Worm (Caenorhabditis elegans) whole organism, L1 larva: ENCODE measurements around the gene F44G4.5.

ENCODE experiments used
- F16B12.6 ChIP-seq: fragments of 150-350 bp; optimal IDR thresholded peaks from 2 replicates; lab custom pipeline; 2014; ENCODE audit warnings: missing biosample characterization, missing genetic modification characterization
- Y116A8C.19 ChIP-seq: sonication (generic microtip); optimal IDR thresholded peaks from 2 replicates; lab custom pipeline; 2016; ENCODE audit warnings: missing compliant biosample characterization, missing genetic modification characterization, borderline replicate concordance
- alr-1 ChIP-seq: fragments of 200-800 bp; sonication (Bioruptor generic); optimal IDR thresholded peaks from 2 replicates; lab custom pipeline; 2018; ENCODE audit warnings: borderline replicate concordance, mild to moderate bottlenecking, missing genetic modification characterization, missing compliant biosample characterization
- aly-2 ChIP-seq: fragments of 150-350 bp; optimal IDR thresholded peaks from 2 replicates; lab custom pipeline; 2014; ENCODE audit warnings: missing biosample characterization, missing genetic modification characterization
- ceh-63 ChIP-seq: fragments of 200-800 bp; sonication (Bioruptor generic); optimal IDR thresholded peaks from 2 replicates; lab custom pipeline; 2018; ENCODE audit warnings: mild to moderate bottlenecking, missing genetic modification characterization, missing compliant biosample characterization
- ces-1 ChIP-seq: fragments of 150-350 bp; optimal IDR thresholded peaks from 2 replicates; lab custom pipeline; 2014; ENCODE audit warnings: missing biosample characterization, missing genetic modification reagents, missing genetic modification characterization
- efl-3 ChIP-seq: fragments of 200-800 bp; sonication (Bioruptor generic); optimal IDR thresholded peaks from 2 replicates; lab custom pipeline; 2018; ENCODE audit warnings: mild to moderate bottlenecking, missing genetic modification characterization, missing compliant biosample characterization
- egl-13 ChIP-seq: sonication (generic microtip); optimal IDR thresholded peaks from 2 replicates; lab custom pipeline; 2016; ENCODE audit warnings: missing genotype, missing genetic modification reagents, missing genetic modification characterization, missing compliant biosample characterization
- egl-27 ChIP-seq, 2 experiments: fragments of 150-350 bp in 1 of 2; sonication (generic microtip); optimal IDR thresholded peaks; 3 replicates each; lab custom pipeline; 2017 to 2018; ENCODE audit warnings: missing biosample characterization in 2 of 2, missing genetic modification characterization in 2 of 2, missing genetic modification reagents in 2 of 2
- ets-5 ChIP-seq: fragments of 200-800 bp; sonication (Bioruptor generic); IDR thresholded peaks from 2 replicates; pipeline ENCODE4 v1.3.6; 2022; ENCODE audit warnings: missing genetic modification characterization, missing compliant biosample characterization
- fkh-10 ChIP-seq: sonication (generic microtip); optimal IDR thresholded peaks from 2 replicates; lab custom pipeline; 2017; ENCODE audit warnings: missing biosample characterization, missing genetic modification reagents, missing genetic modification characterization
- fkh-4 ChIP-seq: sonication (generic microtip); optimal IDR thresholded peaks from 2 replicates; lab custom pipeline; 2016; ENCODE audit warnings: missing compliant biosample characterization, missing genetic modification characterization, borderline replicate concordance
- fkh-8 ChIP-seq: sonication (generic microtip); optimal IDR thresholded peaks from 2 replicates; lab custom pipeline; 2016; ENCODE audit warnings: mild to moderate bottlenecking, missing genetic modification characterization, missing compliant biosample characterization
- fos-1 ChIP-seq: fragments of 150-350 bp; optimal IDR thresholded peaks from 2 replicates; lab custom pipeline; 2014; ENCODE audit warnings: missing biosample characterization, missing genetic modification characterization
- hlh-17 ChIP-seq: fragments of 200-800 bp; sonication (Bioruptor generic); optimal IDR thresholded peaks from 2 replicates; lab custom pipeline; 2018; ENCODE audit warnings: missing genetic modification characterization, mild to moderate bottlenecking, missing compliant biosample characterization, moderate library complexity, borderline replicate concordance
- hpl-2 ChIP-seq: fragments of 150-350 bp; optimal IDR thresholded peaks from 2 replicates; lab custom pipeline; 2014; ENCODE audit warnings: missing biosample characterization, missing genetic modification reagents, missing genetic modification characterization
- jun-1 ChIP-seq: fragments of 150-350 bp; optimal IDR thresholded peaks from 2 replicates; lab custom pipeline; 2014; ENCODE audit warnings: missing biosample characterization, missing genetic modification reagents, missing genetic modification characterization
- lin-14 ChIP-seq: fragments of 200-800 bp; sonication (Bioruptor generic); optimal IDR thresholded peaks from 2 replicates; lab custom pipeline; 2018; ENCODE audit warnings: mild to moderate bottlenecking, missing genetic modification characterization, moderate library complexity, missing compliant biosample characterization
- lin-15B ChIP-seq: fragments of 150-350 bp; sonication (generic microtip); optimal IDR thresholded peaks from 3 replicates; lab custom pipeline; 2014; ENCODE audit warnings: missing biosample characterization, missing genetic modification characterization
- lin-39 ChIP-seq: fragments of 150-350 bp; optimal IDR thresholded peaks from 2 replicates; lab custom pipeline; 2014; ENCODE audit warnings: missing biosample characterization, missing genetic modification reagents, missing genetic modification characterization
- lir-3 ChIP-seq: sonication (generic microtip); optimal IDR thresholded peaks from 2 replicates; lab custom pipeline; 2016; ENCODE audit warnings: mild to moderate bottlenecking, missing genetic modification characterization, moderate library complexity, missing compliant biosample characterization; ENCODE audit not compliant: poor library complexity
- nhr-11 ChIP-seq: fragments of 150-350 bp; optimal IDR thresholded peaks from 2 replicates; lab custom pipeline; 2014; ENCODE audit warnings: missing biosample characterization, missing genetic modification characterization
- nhr-12 ChIP-seq: sonication (generic microtip); optimal IDR thresholded peaks from 2 replicates; lab custom pipeline; 2017; ENCODE audit warnings: missing biosample characterization, missing genetic modification characterization
- nhr-237 ChIP-seq: fragments of 150-350 bp; optimal IDR thresholded peaks from 2 replicates; lab custom pipeline; 2014; ENCODE audit warnings: missing biosample characterization, missing genetic modification characterization
- nhr-71 ChIP-seq: sonication (generic microtip); optimal IDR thresholded peaks from 2 replicates; lab custom pipeline; 2016; ENCODE audit warnings: mild to moderate bottlenecking, missing genetic modification characterization, moderate library complexity, missing compliant biosample characterization
- nhr-84 ChIP-seq: sonication (generic microtip); optimal IDR thresholded peaks from 2 replicates; lab custom pipeline; 2017; ENCODE audit warnings: missing biosample characterization, missing genetic modification characterization
- nhr-85 ChIP-seq: sonication (generic microtip); peaks from one replicate; lab custom pipeline; 2016; ENCODE audit warnings: missing genetic modification characterization, inconsistent platforms, missing compliant biosample characterization
- pax-3 ChIP-seq: fragments of 200-800 bp; sonication (Bioruptor generic); optimal IDR thresholded peaks from 2 replicates; lab custom pipeline; 2018; ENCODE audit warnings: mild to moderate bottlenecking, missing genetic modification characterization, moderate library complexity, missing compliant biosample characterization
- pqm-1 ChIP-seq: sonication (generic microtip); optimal IDR thresholded peaks from 3 replicates; lab custom pipeline; 2017; ENCODE audit warnings: missing biosample characterization, missing genetic modification characterization
- rnt-1 ChIP-seq: sonication (generic microtip); optimal IDR thresholded peaks from 2 replicates; lab custom pipeline; 2016; ENCODE audit warnings: mild to moderate bottlenecking, missing genetic modification characterization, moderate library complexity, missing compliant biosample characterization
- snu-23 ChIP-seq: sonication (generic microtip); optimal IDR thresholded peaks from 2 replicates; lab custom pipeline; 2016; ENCODE audit warnings: missing genetic modification characterization, missing compliant biosample characterization
- sox-4 ChIP-seq: sonication (generic microtip); optimal IDR thresholded peaks from 2 replicates; lab custom pipeline; 2016; ENCODE audit warnings: missing genetic modification characterization, missing compliant biosample characterization
- tlp-1 ChIP-seq: fragments of 150-350 bp; optimal IDR thresholded peaks from 2 replicates; lab custom pipeline; 2014; ENCODE audit warnings: missing biosample characterization, missing genetic modification characterization
- unc-30 ChIP-seq: sonication (generic microtip); optimal IDR thresholded peaks from 2 replicates; lab custom pipeline; 2017; ENCODE audit warnings: missing biosample characterization, missing genetic modification characterization
- unc-86 ChIP-seq: sonication (generic microtip); optimal IDR thresholded peaks from 2 replicates; lab custom pipeline; 2016; ENCODE audit warnings: missing genetic modification characterization, missing compliant biosample characterization
- unc-98 ChIP-seq: fragments of 200-800 bp; sonication (Bioruptor generic); IDR thresholded peaks from 2 replicates; pipeline ENCODE4 v1.3.6; 2022; ENCODE audit warnings: missing genetic modification characterization, missing compliant biosample characterization
- vab-15 ChIP-seq: sonication (generic microtip); optimal IDR thresholded peaks from 2 replicates; lab custom pipeline; 2017; ENCODE audit warnings: missing genotype, mild to moderate bottlenecking, missing genetic modification characterization, missing compliant biosample characterization
- xbp-1 ChIP-seq: sonication (generic microtip); optimal IDR thresholded peaks from 2 replicates; lab custom pipeline; 2016; ENCODE audit warnings: missing genetic modification characterization, missing compliant biosample characterization
- zag-1 ChIP-seq: fragments of 150-350 bp; optimal IDR thresholded peaks from 2 replicates; lab custom pipeline; 2014; ENCODE audit warnings: missing biosample characterization, missing genetic modification characterization
- ztf-11 ChIP-seq, 2 experiments: sonication (generic microtip); optimal IDR thresholded peaks; 2 replicates each; lab custom pipeline; 2016 to 2017; ENCODE audit warnings: missing genetic modification characterization in 2 of 2, missing biosample characterization in 1 of 2, missing compliant biosample characterization in 1 of 2
- ztf-4 ChIP-seq: fragments of 150-350 bp; optimal IDR thresholded peaks from 2 replicates; lab custom pipeline; 2014; ENCODE audit warnings: missing biosample characterization, missing genetic modification characterization

Gene F44G4.5

ce11 chrII:9009976-9010702, 9.9 kb upstream of the F44G4.5 start (continued):
- no peak for TF ChIP-seq efl-3 (GFP tag; lab: Kevin White, UChicago)
- TF ChIP-seq tlp-1: peak; percentile 52
- no peak for TF ChIP-seq zag-1 (tag; lab: Kevin White, UChicago)
- no peak for TF ChIP-seq nhr-85 (tag; lab: Kevin White, UChicago)
- no peak for TF ChIP-seq nhr-84 (tag; lab: Kevin White, UChicago)
- no peak for TF ChIP-seq fkh-4 (tag; lab: Kevin White, UChicago)
- TF ChIP-seq lin-39 (tag; lab: Kevin White, UChicago): no peak
- no peak for TF ChIP-seq fos-1
- peak; percentile 76 for TF ChIP-seq pqm-1
- no peak for TF ChIP-seq fkh-10 (GFP tag; lab: Kevin White, UChicago)
- TF ChIP-seq nhr-12 (tag; lab: Kevin White, UChicago): no peak
- TF ChIP-seq lir-3 (tag; lab: Kevin White, UChicago): no peak
- TF ChIP-seq ets-5: no peak
- no peak for TF ChIP-seq egl-13
- no peak for TF ChIP-seq rnt-1 (tag; lab: Kevin White, UChicago)
- TF ChIP-seq unc-98: no peak
- TF ChIP-seq unc-30 (tag; lab: Kevin White, UChicago): no peak
- TF ChIP-seq alr-1 (tag; lab: Kevin White, UChicago): no peak
- TF ChIP-seq F16B12.6: no peak
- no peak for TF ChIP-seq snu-23
- TF ChIP-seq jun-1 (tag; lab: Kevin White, UChicago): no peak
- no peak for TF ChIP-seq nhr-237
- TF ChIP-seq pax-3 (tag; lab: Kevin White, UChicago): peak; percentile 67
- TF ChIP-seq lin-15B (tag; lab: Kevin White, UChicago): no peak
- no peak for TF ChIP-seq lin-14 (GFP tag; lab: Kevin White, UChicago)
- TF ChIP-seq fkh-8 (tag; lab: Kevin White, UChicago): peak; percentile 82
- no peak for TF ChIP-seq hpl-2 (GFP tag; lab: Kevin White, UChicago)
- TF ChIP-seq ztf-11 (tag; optimal IDR thresholded peaks at IDR 0.05; lab: Kevin White, UChicago): no peak
- TF ChIP-seq aly-2 (tag; lab: Kevin White, UChicago): no peak
- no peak for TF ChIP-seq unc-86 (tag; lab: Kevin White, UChicago)
- TF ChIP-seq ceh-63 (GFP tag; lab: Kevin White, UChicago): no peak
- TF ChIP-seq vab-15 (tag; lab: Kevin White, UChicago): no peak
- peak; percentile 35 for TF ChIP-seq sox-4
- peak; percentile 84 for TF ChIP-seq nhr-71 (tag; lab: Kevin White, UChicago)
- TF ChIP-seq nhr-11 (tag; lab: Kevin White, UChicago): no peak
- TF ChIP-seq ces-1 (GFP tag; lab: Kevin White, UChicago): no peak
- no peak for TF ChIP-seq egl-27 (tag; optimal IDR thresholded peaks at IDR 0.05; lab: Kevin White, UChicago)
- no peak for TF ChIP-seq Y116A8C.19 (tag; lab: Kevin White, UChicago)
- TF ChIP-seq, all 84 proteins: peak for 10

ce11 chrII:9007741-9008140, 7.5 kb upstream of the F44G4.5 start:
- TF ChIP-seq ztf-4 (tag; lab: Kevin White, UChicago) (no peak), nhr-11 (tag; lab: Kevin White, UChicago) (no peak), unc-86 (tag; lab: Kevin White, UChicago) (no peak), xbp-1 (no peak), rnt-1 (tag; lab: Kevin White, UChicago) (no peak), snu-23 (no peak), hlh-17 (GFP tag; lab: Kevin White, UChicago) (no peak), Y116A8C.19 (tag; lab: Kevin White, UChicago) (no peak), vab-15 (tag; lab: Kevin White, UChicago) (no peak)
